Worm (Caenorhabditis elegans) whole organism, L1 larva: ENCODE results near the gene set-17.
A peak's percentile ranks its signal among the peaks of the same experiment; 100 is the strongest.

Experiments used
- C16A3.4 ChIP-seq: fragments of 150-350 bp; optimal IDR thresholded peaks from 2 replicates; lab custom pipeline; 2014; ENCODE audit warnings: missing biosample characterization, missing genetic modification characterization
- alr-1 ChIP-seq: fragments of 200-800 bp; sonication (Bioruptor generic); optimal IDR thresholded peaks from 2 replicates; lab custom pipeline; 2018; ENCODE audit warnings: borderline replicate concordance, mild to moderate bottlenecking, missing genetic modification characterization, missing compliant biosample characterization
- aly-2 ChIP-seq: fragments of 150-350 bp; optimal IDR thresholded peaks from 2 replicates; lab custom pipeline; 2014; ENCODE audit warnings: missing biosample characterization, missing genetic modification characterization
- ama-1 ChIP-seq: fragments of 150-350 bp; optimal IDR thresholded peaks from 2 replicates; lab custom pipeline; 2014
- ceh-8 ChIP-seq: fragments of 200-800 bp; sonication (Bioruptor generic); optimal IDR thresholded peaks from 2 replicates; lab custom pipeline; 2018; ENCODE audit warnings: mild to moderate bottlenecking, missing genetic modification characterization, moderate library complexity, missing compliant biosample characterization
- egl-27 ChIP-seq, 2 experiments: fragments of 150-350 bp in 1 of 2; sonication (generic microtip); optimal IDR thresholded peaks; 3 replicates each; lab custom pipeline; 2017 to 2018; ENCODE audit warnings: missing biosample characterization in 2 of 2, missing genetic modification characterization in 2 of 2, missing genetic modification reagents in 2 of 2
- elt-3 ChIP-seq, 6 experiments: fragments of 150-350 bp in 1 of 6; sonication (generic microtip); optimal IDR thresholded peaks; 2 replicates each; lab custom pipeline; 2017 to 2018; ENCODE audit warnings: missing biosample characterization in 6 of 6, missing genetic modification characterization in 6 of 6, inconsistent platforms in 1 of 6
- fkh-10 ChIP-seq: sonication (generic microtip); optimal IDR thresholded peaks from 2 replicates; lab custom pipeline; 2017; ENCODE audit warnings: missing biosample characterization, missing genetic modification reagents, missing genetic modification characterization
- nhr-12 ChIP-seq: sonication (generic microtip); optimal IDR thresholded peaks from 2 replicates; lab custom pipeline; 2017; ENCODE audit warnings: missing biosample characterization, missing genetic modification characterization
- skn-1 ChIP-seq: fragments of 150-350 bp; optimal IDR thresholded peaks from 2 replicates; lab custom pipeline; 2014; ENCODE audit warnings: missing biosample characterization, missing genetic modification characterization

- TF ChIP-seq alr-1 (no peak), fkh-10 (GFP tag; lab: Kevin White, UChicago) (no peak), ama-1 (lab: Kevin White, UChicago) (no peak), nhr-12 (tag; lab: Kevin White, UChicago) (no peak), aly-2 (tag; lab: Kevin White, UChicago) (no peak), ceh-8 (no peak), skn-1 (tag; lab: Kevin White, UChicago) (no peak), C16A3.4 (tag; lab: Kevin White, UChicago) (no peak), elt-3 (tag; optimal IDR thresholded peaks at IDR 0.05; lab: Kevin White, UChicago) (peak in 1 of 6 experiments; percentile 30), egl-27 (tag; optimal IDR thresholded peaks at IDR 0.05; lab: Kevin White, UChicago) (no peak)
Observed at ce11 chrII:8890530-8890929, 49.8 kb downstream of the set-17 start.
